Fruit fly (Drosophila melanogaster) whole organism, prepupa: ENCODE data around the gene mib1.
A peak's percentile ranks its signal among the peaks of the same experiment; 100 is the strongest.

Experiments used
- CG11902 ChIP-seq: fragments of 200-800 bp; sonication (Bioruptor generic); optimal IDR thresholded peaks from 3 replicates; lab custom pipeline; 2016; ENCODE audit warnings: missing biosample characterization, missing genetic modification characterization
- CG15336 ChIP-seq: fragments of 200-800 bp; sonication (Bioruptor generic); IDR thresholded peaks from 2 replicates; pipeline ENCODE4 v1.3.6; 2022; ENCODE audit warnings: missing biosample characterization, missing genetic modification characterization
- CG6808 ChIP-seq: fragments of 200-800 bp; sonication (Bioruptor generic); optimal IDR thresholded peaks from 3 replicates; lab custom pipeline; 2017; ENCODE audit warnings: missing biosample characterization, missing genetic modification characterization, mild to moderate bottlenecking, moderate library complexity, missing genetic modification reagents
- CG7368 ChIP-seq: fragments of 200-800 bp; sonication (Bioruptor generic); optimal IDR thresholded peaks from 3 replicates; lab custom pipeline; 2016; ENCODE audit warnings: missing biosample characterization, missing genetic modification characterization
- CG8632 ChIP-seq: fragments of 200-800 bp; sonication (Bioruptor generic); optimal IDR thresholded peaks from 3 replicates; lab custom pipeline; 2016; ENCODE audit warnings: missing biosample characterization, missing genetic modification characterization
- salr ChIP-seq, 2 experiments: fragments of 200-800 bp; sonication (Bioruptor generic); optimal IDR thresholded peaks; 3 replicates each; lab custom pipeline; 2016 to 2018; ENCODE audit warnings: missing biosample characterization in 2 of 2, missing genetic modification characterization in 2 of 2, mild to moderate bottlenecking in 1 of 2

dm6 chr3L:15982783-15983432, 28.7 kb downstream of the mib1 start, which contains the start of the genes brm and Arl1:
- TF ChIP-seq CG15336 (peak; percentile 98), CG7368 (GFP tag; lab: Kevin White, UChicago) (peak; percentile 94), CG8632 (peak; percentile 98), CG6808 (GFP tag; lab: Kevin White, UChicago) (peak; percentile 96), salr (GFP tag; optimal IDR thresholded peaks at IDR 0.05; lab: Kevin White, UChicago) (peak; percentile 96 to 98), CG11902 (GFP tag; lab: Kevin White, UChicago) (peak; percentile 97)
